Worm (Caenorhabditis elegans) whole organism, late embryonic: Measurements from ENCODE around the gene C05B5.16.

Experiments
- F13H6.1 ChIP-seq: sonication (generic microtip); optimal IDR thresholded peaks from 2 replicates; lab custom pipeline; 2016; ENCODE audit warnings: missing genetic modification characterization, missing compliant biosample characterization
- ama-1 ChIP-seq: fragments of 150-350 bp; optimal IDR thresholded peaks from 2 replicates; lab custom pipeline; 2014
- ceh-24 ChIP-seq: sonication (generic microtip); optimal IDR thresholded peaks from 2 replicates; lab custom pipeline; 2016; ENCODE audit warnings: mild to moderate bottlenecking, missing genetic modification characterization, missing compliant biosample characterization
- dmd-4 ChIP-seq: sonication (generic microtip); optimal IDR thresholded peaks from 2 replicates; lab custom pipeline; 2016; ENCODE audit warnings: borderline replicate concordance, missing genetic modification characterization, missing compliant biosample characterization
- lin-11 ChIP-seq: fragments of 200-800 bp; sonication (Bioruptor generic); optimal IDR thresholded peaks from 2 replicates; lab custom pipeline; 2018; ENCODE audit warnings: mild to moderate bottlenecking, missing genetic modification characterization, missing compliant biosample characterization
- pha-2 ChIP-seq: sonication (generic microtip); optimal IDR thresholded peaks from 2 replicates; lab custom pipeline; 2017; ENCODE audit warnings: mild to moderate bottlenecking, missing genetic modification characterization, missing compliant biosample characterization
- tbx-2 ChIP-seq: sonication (generic microtip); optimal IDR thresholded peaks from 2 replicates; lab custom pipeline; 2016; ENCODE audit warnings: missing genetic modification characterization, missing compliant biosample characterization

ce11 chrIII:10016413-10017051 is 4.3 kb downstream of the C05B5.16 start, which contains the start of gene rgs-1:
- TF ChIP-seq lin-11 (tag; lab: Kevin White, UChicago) = no peak
- TF ChIP-seq tbx-2 (tag; lab: Kevin White, UChicago) = peak; percentile 58
- no peak for TF ChIP-seq pha-2
- TF ChIP-seq ceh-24 (tag; lab: Kevin White, UChicago) = no peak
- no peak for TF ChIP-seq dmd-4 (tag; lab: Kevin White, UChicago)
- TF ChIP-seq F13H6.1 = no peak
- no peak for TF ChIP-seq ama-1 (lab: Kevin White, UChicago)
